Fruit fly (Drosophila melanogaster): Measurements from ENCODE around the gene beat-VII.

beat-VII gene

DNA sequence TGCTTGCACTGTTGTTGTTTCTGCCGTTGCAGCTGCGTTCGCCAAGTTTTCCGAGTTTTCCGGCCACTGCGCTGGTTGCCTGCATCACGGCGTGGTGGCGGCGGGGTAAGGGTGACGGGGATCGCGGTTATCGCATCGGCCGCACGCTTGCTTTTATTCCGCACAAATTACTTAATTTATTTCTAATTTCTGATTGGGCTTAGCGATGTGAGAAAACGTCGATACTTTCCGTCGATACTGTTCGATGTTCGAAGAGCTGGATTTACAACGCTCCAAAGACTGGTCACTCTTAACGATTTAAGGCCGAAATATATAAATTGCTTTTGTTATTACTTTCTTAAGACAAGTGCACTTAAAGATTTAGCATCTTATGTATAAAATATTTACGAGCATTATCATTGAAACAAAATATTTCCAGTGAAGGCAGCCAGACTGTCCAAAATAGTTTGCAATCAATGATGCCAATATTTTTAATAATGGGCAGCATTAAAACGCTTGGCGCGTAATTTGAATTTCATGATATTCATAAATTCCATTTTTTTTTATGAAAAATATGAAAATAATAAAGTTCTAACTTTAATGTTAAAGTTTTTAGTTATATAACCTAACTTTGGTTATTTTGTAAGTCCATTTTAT is 43.3 kb upstream of the beat-VII start, which contains the start of gene CG6420 (continued):
- TF ChIP-seq CG42726 (GFP tag; IDR thresholded peaks at IDR 0.05; ENCODE audit: partially characterized antibody) (peak; percentile 90), CG13287 (GFP tag; IDR thresholded peaks at IDR 0.05; ENCODE audit: partially characterized antibody) (peak; percentile 90), E2f2 (GFP tag; IDR thresholded peaks at IDR 0.05) (peak; percentile 98), dati (GFP tag; IDR thresholded peaks at IDR 0.05) (no peak), CG2712 (tag; optimal IDR thresholded peaks at IDR 0.05) (peak; percentile 41), CG14860 (GFP tag; IDR thresholded peaks at IDR 0.05; ENCODE audit: partially characterized antibody) (peak; percentile 62), CG9797 (GFP tag; optimal IDR thresholded peaks at IDR 0.05) (peak; percentile 55)

DNA sequence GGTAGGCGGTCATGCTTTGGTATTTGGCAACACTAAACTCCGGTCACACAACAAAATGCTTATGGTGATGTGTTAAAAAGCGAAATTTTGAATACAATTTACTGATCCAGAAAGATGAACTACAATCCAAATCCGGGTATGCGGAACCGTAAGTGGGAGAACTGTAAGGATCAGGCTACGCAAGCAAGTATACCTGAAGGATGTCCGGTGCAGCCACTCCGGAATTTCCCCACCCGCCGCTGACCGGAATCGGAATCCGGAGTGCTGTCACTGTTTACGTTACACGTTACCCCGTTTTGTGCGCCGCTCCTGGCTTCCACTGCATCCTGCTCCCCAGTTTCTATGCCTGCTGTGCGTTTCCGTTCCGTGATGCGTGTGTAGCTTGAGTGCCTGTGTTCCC is 36.1 kb upstream of the beat-VII start, which contains the start of gene Yif1:
Gene Yif1, plus strand, starts transcription at position 8 of the 400 bp plus-strand sequence.
- TF ChIP-seq gfzf (GFP tag; optimal IDR thresholded peaks at IDR 0.05) (peak; percentile 53), MESR4 (GFP tag; optimal IDR thresholded peaks at IDR 0.05) (peak; percentile 70), Dll (GFP tag; IDR thresholded peaks at IDR 0.05; ENCODE audit: partially characterized antibody) (0 out of 4 replicates have a peak, but pooled peaks have one; percentile 30), CG3995 (GFP tag; optimal IDR thresholded peaks at IDR 0.05) (peak; percentile 50), sima (GFP tag; optimal IDR thresholded peaks at IDR 0.05) (no peak), CG34422 (GFP tag; IDR thresholded peaks at IDR 0.05) (peak; percentile 27; the same call in 1 of the 3 replicates), MBD-R2 (GFP tag; IDR thresholded peaks at IDR 0.05) (peak; percentile 16; the same call in 1 of the 2 replicates), Rfx (GFP tag; IDR thresholded peaks at IDR 0.05) (peak; percentile 6; the same call in 1 of the 2 replicates), CG4617 (GFP tag; optimal IDR thresholded peaks at IDR 0.05; ENCODE audit: borderline replicate concordance) (peak; percentile 47), oc (tag; optimal IDR thresholded peaks at IDR 0.05) (no peak), CG4730 (GFP tag; IDR thresholded peaks at IDR 0.05) (no peak), ewg (GFP tag; optimal IDR thresholded peaks at IDR 0.05) (no peak), pzg (GFP tag; optimal IDR thresholded peaks at IDR 0.05) (peak; percentile 2)

DNA sequence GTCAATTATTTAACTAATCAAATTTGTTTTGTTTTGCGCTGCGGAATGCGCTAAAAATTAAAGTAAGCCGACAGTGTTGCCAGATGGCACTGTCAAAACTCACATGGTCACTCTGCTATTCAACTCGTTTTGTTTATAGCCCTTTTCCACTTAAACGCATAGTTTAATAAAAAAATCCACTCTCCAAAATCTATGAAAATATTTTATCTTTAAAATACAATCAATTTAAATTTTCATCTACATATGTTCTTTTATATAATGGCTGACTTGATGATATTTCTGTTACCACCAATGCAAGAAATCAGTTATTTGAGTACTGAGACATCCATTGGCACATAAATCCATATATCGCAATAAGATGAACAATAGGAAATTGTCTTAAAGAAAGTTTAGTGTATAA is 35.5 kb upstream of the beat-VII start, which contains the start of gene CG6425:
Gene CG6425, minus strand, starts transcription at position 95 of the 400 bp plus-strand sequence.
- TF ChIP-seq ro (GFP tag; IDR thresholded peaks at IDR 0.05), result no peak
- TF ChIP-seq lmd (GFP tag; IDR thresholded peaks at IDR 0.05), result no peak
- TF ChIP-seq Ada2b (GFP tag; IDR thresholded peaks at IDR 0.05), result peak; percentile 30; the same call in 1 of the 2 replicates
- no peak for TF ChIP-seq grn (GFP tag; optimal IDR thresholded peaks at IDR 0.05)
- peak; percentile 51 for TF ChIP-seq CG1603 (tag; optimal IDR thresholded peaks at IDR 0.05)
- TF ChIP-seq jing (GFP tag; optimal IDR thresholded peaks at IDR 0.05), result no peak
- peak; percentile 3 for TF ChIP-seq Hsf (GFP tag; optimal IDR thresholded peaks at IDR 0.05)
- TF ChIP-seq Dek (tag; optimal IDR thresholded peaks at IDR 0.05), result peak; percentile 8
- no peak for TF ChIP-seq Aef1 (GFP tag; IDR thresholded peaks at IDR 0.05)
- no peak for TF ChIP-seq HLH4C (GFP tag; IDR thresholded peaks at IDR 0.05; ENCODE audit: partially characterized antibody)
- TF ChIP-seq Fer1 (GFP tag; optimal IDR thresholded peaks at IDR 0.05), result no peak
- peak; percentile 64 for TF ChIP-seq MBD-R2 (GFP tag; IDR thresholded peaks at IDR 0.05)
- TF ChIP-seq Meics (GFP tag; optimal IDR thresholded peaks at IDR 0.05), result no peak
- no peak for TF ChIP-seq bowl (GFP tag; IDR thresholded peaks at IDR 0.05)
- TF ChIP-seq ERR (GFP tag; optimal IDR thresholded peaks at IDR 0.05), result no peak
- TF ChIP-seq tap (tag; optimal IDR thresholded peaks at IDR 0.05), result no peak
- no peak for TF ChIP-seq slp2 (GFP tag; optimal IDR thresholded peaks at IDR 0.05)
- no peak for TF ChIP-seq CG6175 (GFP tag; IDR thresholded peaks at IDR 0.05)
- no peak for TF ChIP-seq gem (tag; optimal IDR thresholded peaks at IDR 0.05)
- TF ChIP-seq CG17568 (GFP tag; optimal IDR thresholded peaks at IDR 0.05), result no peak
- no peak for TF ChIP-seq tll (GFP tag; optimal IDR thresholded peaks at IDR 0.05)
- TF ChIP-seq CG1602 (GFP tag; optimal IDR thresholded peaks at IDR 0.05), result peak; percentile 5
- TF ChIP-seq Drgx (GFP tag; IDR thresholded peaks at IDR 0.05), result no peak
- TF ChIP-seq CG7357 (GFP tag; IDR thresholded peaks at IDR 0.05), result peak; percentile 98
- TF ChIP-seq CG33213 (GFP tag; optimal IDR thresholded peaks at IDR 0.05), result no peak
- peak; percentile 59 for TF ChIP-seq pzg (GFP tag; optimal IDR thresholded peaks at IDR 0.05)
- TF ChIP-seq hb (GFP tag; IDR thresholded peaks at IDR 0.05; ENCODE audit: partially characterized antibody), result no peak
- peak; percentile 78 for TF ChIP-seq Dp (GFP tag; optimal IDR thresholded peaks at IDR 0.05)
- no peak for TF ChIP-seq Spps (tag; optimal IDR thresholded peaks at IDR 0.05)
